Worm (Caenorhabditis elegans): ENCODE measurements around the gene R151.1.

- TF ChIP-seq aly-2 (tag; optimal IDR thresholded peaks at IDR 0.05) = no peak
- no peak for TF ChIP-seq nhr-11 (tag; optimal IDR thresholded peaks at IDR 0.05)
- no peak for TF ChIP-seq madf-5 (GFP tag; IDR thresholded peaks at IDR 0.05)
- no peak for TF ChIP-seq ztf-7 (tag; optimal IDR thresholded peaks at IDR 0.05)
- no peak for TF ChIP-seq hlh-30 (tag; optimal IDR thresholded peaks at IDR 0.05; ENCODE audit: insufficient read depth)
- no peak for TF ChIP-seq aha-1 (tag)
- TF ChIP-seq mdt-29 (GFP tag; IDR thresholded peaks at IDR 0.05) = no peak
- no peak for TF ChIP-seq unc-39 (tag; optimal IDR thresholded peaks at IDR 0.05)
These were observed 4.8 kb downstream of the R151.1 start for ce11 chrIII:7221103-7221502.
